Fruit fly (Drosophila melanogaster) whole organism, embryonic: Measurements from ENCODE around the gene CBP.

Experiments used
- Abd-B ChIP-seq: fragments of 200-800 bp; sonication (Bioruptor generic); optimal IDR thresholded peaks from 2 replicates; lab custom pipeline; 2018; ENCODE audit warnings: missing biosample characterization, mild to moderate bottlenecking, missing genetic modification characterization, moderate library complexity
- Bgb ChIP-seq: fragments of 200-800 bp; sonication (Bioruptor generic); IDR thresholded peaks from 2 replicates; pipeline ENCODE4 v1.3.6; 2022; ENCODE audit warnings: missing biosample characterization, missing genetic modification characterization; ENCODE audit not compliant: partially characterized antibody
- CG10209 ChIP-seq: fragments of 200-800 bp; sonication (Bioruptor generic); optimal IDR thresholded peaks from 3 replicates; lab custom pipeline; 2017; ENCODE audit warnings: missing biosample characterization, mild to moderate bottlenecking, missing genetic modification characterization, missing genetic modification reagents
- CG10267 ChIP-seq: fragments of 200-800 bp; sonication (Bioruptor generic); optimal IDR thresholded peaks from 2 replicates; lab custom pipeline; 2018; ENCODE audit warnings: missing biosample characterization, mild to moderate bottlenecking, missing genetic modification characterization, moderate library complexity
- CG10462 ChIP-seq: fragments of 200-800 bp; sonication (Bioruptor generic); optimal IDR thresholded peaks from 2 replicates; lab custom pipeline; 2016; ENCODE audit warnings: missing biosample characterization, missing genetic modification characterization
- CG10979 ChIP-seq: fragments of 200-800 bp; sonication (Bioruptor generic); optimal IDR thresholded peaks from 2 replicates; lab custom pipeline; 2018; ENCODE audit warnings: missing biosample characterization, mild to moderate bottlenecking, missing genetic modification characterization, moderate library complexity
- CG11398 ChIP-seq: fragments of 200-800 bp; sonication (Bioruptor generic); optimal IDR thresholded peaks from 2 replicates; lab custom pipeline; 2016; ENCODE audit warnings: missing biosample characterization, missing genetic modification characterization
- CG12299 ChIP-seq: fragments of 200-800 bp; sonication (Bioruptor generic); optimal IDR thresholded peaks from 2 replicates; lab custom pipeline; 2018; ENCODE audit warnings: missing biosample characterization, mild to moderate bottlenecking, missing genetic modification characterization
- CG12769 ChIP-seq: fragments of 200-800 bp; sonication (Bioruptor generic); optimal IDR thresholded peaks from 2 replicates; lab custom pipeline; 2019; ENCODE audit warnings: missing biosample characterization, mild to moderate bottlenecking, missing genetic modification characterization, moderate library complexity
- CG13123 ChIP-seq: fragments of 200-800 bp; sonication (Bioruptor generic); optimal IDR thresholded peaks from 2 replicates; lab custom pipeline; 2016; ENCODE audit warnings: missing biosample characterization, missing genetic modification characterization
- CG14860 ChIP-seq: fragments of 200-800 bp; sonication (Bioruptor generic); IDR thresholded peaks from 3 replicates; pipeline ENCODE4 v1.3.6; 2022; ENCODE audit warnings: missing biosample characterization, missing genetic modification characterization; ENCODE audit not compliant: partially characterized antibody
- CG16813 ChIP-seq: fragments of 200-800 bp; sonication (Bioruptor generic); IDR thresholded peaks from 3 replicates; pipeline ENCODE4 v1.3.6; 2022; ENCODE audit warnings: missing biosample characterization, missing genetic modification characterization; ENCODE audit not compliant: partially characterized antibody
- CG17328 ChIP-seq: fragments of 200-800 bp; sonication (Bioruptor generic); IDR thresholded peaks from 2 replicates; pipeline ENCODE4 v1.3.6; 2022; ENCODE audit warnings: missing biosample characterization, missing genetic modification characterization
- CG17612 ChIP-seq: fragments of 200-800 bp; sonication (Bioruptor generic); IDR thresholded peaks from 2 replicates; pipeline ENCODE4 v1.3.6; 2022; ENCODE audit warnings: missing biosample characterization, missing genetic modification characterization
- CG18764 ChIP-seq: fragments of 200-800 bp; sonication (Bioruptor generic); optimal IDR thresholded peaks from 3 replicates; lab custom pipeline; 2016; ENCODE audit warnings: missing biosample characterization, missing genetic modification characterization
- CG2199 ChIP-seq: fragments of 200-800 bp; sonication (Bioruptor generic); IDR thresholded peaks from 3 replicates; pipeline ENCODE4 v1.3.6; 2022; ENCODE audit warnings: missing biosample characterization, missing genetic modification characterization
- CG4328 ChIP-seq: fragments of 200-800 bp; sonication (Bioruptor generic); optimal IDR thresholded peaks from 3 replicates; lab custom pipeline; 2017; ENCODE audit warnings: missing biosample characterization, missing genetic modification reagents, missing genetic modification characterization
- CG5180 ChIP-seq: fragments of 200-800 bp; sonication (Bioruptor generic); optimal IDR thresholded peaks from 3 replicates; lab custom pipeline; 2017; ENCODE audit warnings: missing biosample characterization, missing genetic modification characterization, mild to moderate bottlenecking, moderate library complexity, missing genetic modification reagents
- CG6654 ChIP-seq: fragments of 200-800 bp; sonication (Bioruptor generic); optimal IDR thresholded peaks from 2 replicates; lab custom pipeline; 2017; ENCODE audit warnings: missing biosample characterization, mild to moderate bottlenecking, missing genetic modification characterization
- CG7963 ChIP-seq: fragments of 200-800 bp; sonication (Bioruptor generic); IDR thresholded peaks from 3 replicates; pipeline ENCODE4 v1.3.6; 2022; ENCODE audit warnings: missing biosample characterization, missing genetic modification characterization; ENCODE audit not compliant: partially characterized antibody
- CG8765 ChIP-seq: fragments of 200-800 bp; sonication (Bioruptor generic); IDR thresholded peaks from 2 replicates; pipeline ENCODE4 v1.3.6; 2022; ENCODE audit warnings: missing biosample characterization, missing genetic modification characterization
- D ChIP-seq, 2 experiments: fragments of 200-800 bp in 1 of 2; fragments of >200 bp in 1 of 2; sonication (Bioruptor generic) in 1 of 2; optimal IDR thresholded peaks; 2 replicates in 1 of 2; 3 replicates in 1 of 2; lab custom pipeline; 2017; ENCODE audit warnings: mild to moderate bottlenecking in 1 of 2, missing biosample characterization in 1 of 2, missing genetic modification characterization in 1 of 2, missing genetic modification reagents in 1 of 2
- D19B ChIP-seq: fragments of 200-800 bp; sonication (Bioruptor generic); optimal IDR thresholded peaks from 2 replicates; lab custom pipeline; 2017; ENCODE audit warnings: missing biosample characterization, mild to moderate bottlenecking, missing genetic modification characterization
- Dfd ChIP-seq, 2 experiments: fragments of >200 bp; optimal IDR thresholded peaks; 2 replicates each; lab custom pipeline; 2017; ENCODE audit warnings: missing biosample characterization in 2 of 2, missing genetic modification characterization in 2 of 2
- E2f2 ChIP-seq: fragments of 200-800 bp; sonication (Bioruptor generic); IDR thresholded peaks from 2 replicates; pipeline ENCODE4 v1.3.6; 2022; ENCODE audit warnings: missing biosample characterization, missing genetic modification characterization
- HLH3B ChIP-seq: fragments of 200-800 bp; sonication (Bioruptor generic); IDR thresholded peaks from 2 replicates; pipeline ENCODE4 v1.3.6; 2022; ENCODE audit warnings: missing biosample characterization, missing genetic modification characterization
- Max ChIP-seq: fragments of 200-800 bp; sonication (Bioruptor generic); optimal IDR thresholded peaks from 2 replicates; lab custom pipeline; 2016; ENCODE audit warnings: missing biosample characterization, mild to moderate bottlenecking, missing genetic modification characterization
- aop ChIP-seq: fragments of 200-800 bp; sonication (Bioruptor generic); IDR thresholded peaks from 2 replicates; pipeline ENCODE4 v1.3.6; 2022; ENCODE audit warnings: missing biosample characterization, missing genetic modification characterization
- ato ChIP-seq: fragments of 200-800 bp; sonication (Bioruptor generic); IDR thresholded peaks from 2 replicates; pipeline ENCODE4 v1.3.6; 2022; ENCODE audit warnings: missing biosample characterization, missing genetic modification characterization; ENCODE audit not compliant: partially characterized antibody
- bsh ChIP-seq, 2 experiments: fragments of 200-800 bp; sonication (Bioruptor generic); optimal IDR thresholded peaks; 2 replicates each; lab custom pipeline; 2017 to 2018; ENCODE audit warnings: mild to moderate bottlenecking in 2 of 2, missing biosample characterization in 2 of 2, missing genetic modification characterization in 2 of 2, moderate library complexity in 1 of 2
- chn ChIP-seq: fragments of 200-800 bp; sonication (Bioruptor generic); optimal IDR thresholded peaks from 2 replicates; lab custom pipeline; 2016; ENCODE audit warnings: missing biosample characterization, missing genetic modification characterization
- dan ChIP-seq: fragments of 200-800 bp; sonication (Bioruptor generic); IDR thresholded peaks from 2 replicates; pipeline ENCODE4 v1.3.6; 2022; ENCODE audit warnings: missing biosample characterization, missing genetic modification characterization
- dati ChIP-seq: fragments of 200-800 bp; sonication (Bioruptor generic); IDR thresholded peaks from 2 replicates; pipeline ENCODE4 v1.3.6; 2022; ENCODE audit warnings: missing biosample characterization, missing genetic modification characterization
- dpn ChIP-seq, 2 experiments: fragments of 200-800 bp; sonication (Bioruptor generic); optimal IDR thresholded peaks; 3 replicates each; lab custom pipeline; 2016; ENCODE audit warnings: missing biosample characterization in 2 of 2, missing genetic modification characterization in 2 of 2
- fru ChIP-seq: fragments of >200 bp; optimal IDR thresholded peaks from 2 replicates; lab custom pipeline; 2017
- gem ChIP-seq: fragments of 200-800 bp; sonication (Bioruptor generic); optimal IDR thresholded peaks from 2 replicates; lab custom pipeline; 2019; ENCODE audit warnings: missing biosample characterization, mild to moderate bottlenecking, missing genetic modification characterization, moderate library complexity
- gro ChIP-seq: fragments of 200-800 bp; sonication (Bioruptor generic); optimal IDR thresholded peaks from 2 replicates; lab custom pipeline; 2016; ENCODE audit warnings: missing biosample characterization, missing genetic modification characterization
- jing ChIP-seq: fragments of 200-800 bp; sonication (Bioruptor generic); optimal IDR thresholded peaks from 2 replicates; lab custom pipeline; 2018; ENCODE audit warnings: missing biosample characterization, mild to moderate bottlenecking, missing genetic modification characterization
- kah ChIP-seq: fragments of 200-800 bp; sonication (Bioruptor generic); optimal IDR thresholded peaks from 2 replicates; lab custom pipeline; 2018; ENCODE audit warnings: missing biosample characterization, mild to moderate bottlenecking, missing genetic modification characterization
- lilli ChIP-seq: fragments of 200-800 bp; sonication (Bioruptor generic); optimal IDR thresholded peaks from 3 replicates; lab custom pipeline; 2016; ENCODE audit warnings: missing biosample characterization, missing genetic modification characterization
- lov ChIP-seq, 2 experiments: fragments of 200-800 bp in 1 of 2; fragments of >200 bp in 1 of 2; sonication (Bioruptor generic) in 1 of 2; IDR thresholded peaks in 1 of 2; optimal IDR thresholded peaks in 1 of 2; 2 replicates in 1 of 2; 3 replicates in 1 of 2; pipeline versions ENCODE4 v1.3.6 to Lab custom; 2017 to 2022; ENCODE audit warnings: missing biosample characterization in 1 of 2, missing genetic modification characterization in 1 of 2
- oc ChIP-seq: fragments of 200-800 bp; sonication (Bioruptor generic); optimal IDR thresholded peaks from 2 replicates; lab custom pipeline; 2018; ENCODE audit warnings: missing biosample characterization, mild to moderate bottlenecking, missing genetic modification characterization, moderate library complexity
- odd ChIP-seq: fragments of 200-800 bp; sonication (Bioruptor generic); optimal IDR thresholded peaks from 2 replicates; lab custom pipeline; 2017; ENCODE audit warnings: missing biosample characterization, mild to moderate bottlenecking, missing genetic modification characterization
- org-1 ChIP-seq: fragments of 200-800 bp; sonication (Bioruptor generic); optimal IDR thresholded peaks from 2 replicates; lab custom pipeline; 2017; ENCODE audit warnings: missing biosample characterization, missing genetic modification characterization
- p53 ChIP-seq: fragments of 200-800 bp; sonication (Bioruptor generic); optimal IDR thresholded peaks from 2 replicates; lab custom pipeline; 2016; ENCODE audit warnings: missing biosample characterization, missing genetic modification characterization
- sima ChIP-seq: fragments of 200-800 bp; sonication (Bioruptor generic); optimal IDR thresholded peaks from 2 replicates; lab custom pipeline; 2016; ENCODE audit warnings: missing biosample characterization, missing genetic modification characterization
- sr ChIP-seq: fragments of 200-800 bp; sonication (Bioruptor generic); IDR thresholded peaks from 3 replicates; pipeline ENCODE4 v1.3.6; 2022; ENCODE audit warnings: missing biosample characterization, missing genetic modification characterization

Gene CBP

dm6 chrX:7336121-7336961 lies 811 bp upstream of the CBP start (continued):
- TF ChIP-seq p53 (GFP tag; lab: Kevin White, UChicago) = peak; percentile 54
- peak; percentile 64 for TF ChIP-seq sima
- peak; percentile 76 to 96 for TF ChIP-seq bsh (GFP tag; optimal IDR thresholded peaks at IDR 0.05; lab: Kevin White, UChicago)
- peak; percentile 79 for TF ChIP-seq oc (tag; lab: Kevin White, UChicago)
- TF ChIP-seq CG12299 (tag; lab: Kevin White, UChicago) = peak; percentile 84
- peak; percentile 78 for TF ChIP-seq CG5180
- peak; percentile 73 for TF ChIP-seq CG17612 (GFP tag; lab: Robert Waterston, UW)
- TF ChIP-seq sr (GFP tag; lab: Robert Waterston, UW) = peak; percentile 47; the same call in 1 of the 3 replicates
- peak; percentile 38; the same call in 1 of the 3 replicates for TF ChIP-seq CG2199 (GFP tag; lab: Robert Waterston, UW)
- no peak for TF ChIP-seq aop (GFP tag; lab: Robert Waterston, UW)
- peak; percentile 97 for TF ChIP-seq CG6654 (GFP tag; lab: Kevin White, UChicago)
- TF ChIP-seq D (optimal IDR thresholded peaks at IDR 0.05; lab: Kevin White, UChicago) = no peak
- TF ChIP-seq D (GFP tag; optimal IDR thresholded peaks at IDR 0.05; lab: Kevin White, UChicago) = peak; percentile 91
- TF ChIP-seq Dfd (GFP tag; optimal IDR thresholded peaks at IDR 0.05; lab: Kevin White, UChicago) = no peak
- TF ChIP-seq CG17328 = peak; percentile 91
- peak; percentile 80 for TF ChIP-seq CG18764 (GFP tag; lab: Kevin White, UChicago)
- no peak for TF ChIP-seq CG16813 (GFP tag; lab: Robert Waterston, UW)
- peak; percentile 87 for TF ChIP-seq lilli
- peak; percentile 87 for TF ChIP-seq CG10462 (GFP tag; lab: Kevin White, UChicago)
- TF ChIP-seq dpn (GFP tag; optimal IDR thresholded peaks at IDR 0.05; lab: Kevin White, UChicago) = peak; percentile 88 to 93
- TF ChIP-seq ato (GFP tag; lab: Robert Waterston, UW) = no peak
- TF ChIP-seq Max (GFP tag; lab: Kevin White, UChicago) = peak; percentile 90
- TF ChIP-seq CG14860 (GFP tag; lab: Robert Waterston, UW) = no peak
- peak; percentile 72 for TF ChIP-seq dati (GFP tag; lab: Robert Waterston, UW)
- peak; percentile 81 for TF ChIP-seq odd (GFP tag; lab: Kevin White, UChicago)
- TF ChIP-seq CG10267 (tag; lab: Kevin White, UChicago) = peak; percentile 87
- TF ChIP-seq gro (GFP tag; lab: Kevin White, UChicago) = peak; percentile 31
- TF ChIP-seq dan (GFP tag; lab: Robert Waterston, UW) = peak; percentile 58; the same call in 1 of the 2 replicates
- peak; percentile 89 for TF ChIP-seq chn
- TF ChIP-seq CG11398 (GFP tag; lab: Kevin White, UChicago) = peak; percentile 84
- no peak for TF ChIP-seq lov (optimal IDR thresholded peaks at IDR 0.05; lab: Kevin White, UChicago)
- TF ChIP-seq lov (GFP tag; IDR thresholded peaks at IDR 0.05; lab: Robert Waterston, UW) = peak; percentile 75; the same call in 2 of the 3 replicates
- peak; percentile 59 for TF ChIP-seq D19B (GFP tag; lab: Kevin White, UChicago)
- peak; percentile 92 for TF ChIP-seq CG12769
- peak; percentile 78 for TF ChIP-seq kah
- peak; percentile 91 for TF ChIP-seq jing (GFP tag; lab: Kevin White, UChicago)
- peak; percentile 65 for TF ChIP-seq E2f2 (GFP tag; lab: Robert Waterston, UW)
- no peak for TF ChIP-seq CG7963
- TF ChIP-seq HLH3B (GFP tag; lab: Robert Waterston, UW) = peak; percentile 85
- peak; percentile 97 for TF ChIP-seq gem (tag; lab: Kevin White, UChicago)
- peak; percentile 94 for TF ChIP-seq CG10209 (GFP tag; lab: Kevin White, UChicago)
- peak; percentile 77; the same call in 1 of the 2 replicates for TF ChIP-seq CG8765
- peak; percentile 96 for TF ChIP-seq CG10979 (tag; lab: Kevin White, UChicago)
- peak; percentile 18 for TF ChIP-seq CG4328 (GFP tag; lab: Kevin White, UChicago)
- no peak for TF ChIP-seq Bgb (GFP tag; lab: Robert Waterston, UW)
- peak; percentile 69 for TF ChIP-seq CG13123 (GFP tag; lab: Kevin White, UChicago)
- peak; percentile 89 for TF ChIP-seq org-1 (GFP tag; lab: Kevin White, UChicago)
- TF ChIP-seq Abd-B (GFP tag; lab: Kevin White, UChicago) = peak; percentile 71
- no peak for TF ChIP-seq fru
